Worm (Caenorhabditis elegans) whole organism, young adult: ENCODE measurements around the gene nhr-124.

Experiments
- B0035.1 ChIP-seq: sonication (generic microtip); optimal IDR thresholded peaks from 2 replicates; lab custom pipeline; 2016; ENCODE audit warnings: missing genetic modification characterization, mild to moderate bottlenecking, missing compliant biosample characterization, missing genotype, missing genetic modification reagents
- C17E4.6 ChIP-seq: fragments of 200-800 bp; sonication (Bioruptor generic); IDR thresholded peaks from 2 replicates; pipeline ENCODE4 v1.3.6; 2022; ENCODE audit warnings: missing genetic modification reagents, missing genetic modification characterization, missing compliant biosample characterization
- D2030.7 ChIP-seq: fragments of 200-800 bp; sonication (Bioruptor generic); IDR thresholded peaks from 2 replicates; pipeline ENCODE4 v1.3.6; 2022; ENCODE audit warnings: missing genetic modification reagents, missing genetic modification characterization, missing compliant biosample characterization
- F33H1.4 ChIP-seq: fragments of 200-800 bp; sonication (Bioruptor generic); IDR thresholded peaks from 2 replicates; pipeline ENCODE4 v1.3.6; 2022; ENCODE audit warnings: missing genetic modification reagents, missing genetic modification characterization, missing compliant biosample characterization
- F37B4.10 ChIP-seq: fragments of 200-800 bp; sonication (Bioruptor generic); IDR thresholded peaks from 2 replicates; pipeline ENCODE4 v1.3.6; 2022; ENCODE audit warnings: missing genetic modification characterization, missing compliant biosample characterization
- F49E8.2 ChIP-seq: sonication (generic microtip); optimal IDR thresholded peaks from 3 replicates; lab custom pipeline; 2017; ENCODE audit warnings: missing genetic modification characterization, mild to moderate bottlenecking, missing compliant biosample characterization, antibody characterized with exemption, moderate library complexity; ENCODE audit not compliant: insufficient read depth
- Y53F4B.3 ChIP-seq: fragments of 200-800 bp; sonication (Bioruptor generic); IDR thresholded peaks from 2 replicates; pipeline ENCODE4 v1.3.6; 2022; ENCODE audit warnings: missing genetic modification reagents, missing genetic modification characterization, missing compliant biosample characterization
- Y53G8AR.9 ChIP-seq: fragments of 200-800 bp; sonication (Bioruptor generic); conservative IDR thresholded peaks from 2 replicates; pipeline ENCODE4 v1.3.6; 2022; ENCODE audit warnings: missing genetic modification reagents, missing genetic modification characterization, missing compliant biosample characterization
- Y56A3A.18 ChIP-seq: fragments of 200-800 bp; sonication (Bioruptor generic); IDR thresholded peaks from 2 replicates; pipeline ENCODE4 v1.3.6; 2022; ENCODE audit warnings: missing genetic modification reagents, missing genetic modification characterization, missing compliant biosample characterization
- Y79H2A.3 ChIP-seq: fragments of 200-800 bp; sonication (Bioruptor generic); conservative IDR thresholded peaks from 2 replicates; pipeline ENCODE4 v1.3.6; 2022; ENCODE audit warnings: missing genetic modification reagents, missing genetic modification characterization, missing compliant biosample characterization
- Y95B8A.8 ChIP-seq: fragments of 200-800 bp; sonication (Bioruptor generic); IDR thresholded peaks from 2 replicates; pipeline ENCODE4 v1.3.6; 2022; ENCODE audit warnings: missing genetic modification reagents, missing genetic modification characterization, missing compliant biosample characterization
- aptf-3 ChIP-seq: fragments of 200-800 bp; sonication (Bioruptor generic); IDR thresholded peaks from 2 replicates; pipeline ENCODE4 v1.3.6; 2022; ENCODE audit warnings: missing genetic modification characterization, missing compliant biosample characterization
- athp-1 ChIP-seq: sonication (generic microtip); optimal IDR thresholded peaks from 2 replicates; lab custom pipeline; 2017; ENCODE audit warnings: mild to moderate bottlenecking, missing genetic modification characterization, missing compliant biosample characterization
- attf-6 ChIP-seq: fragments of 200-800 bp; sonication (Bioruptor generic); IDR thresholded peaks from 2 replicates; pipeline ENCODE4 v1.3.6; 2022; ENCODE audit warnings: missing genetic modification reagents, missing genetic modification characterization, missing compliant biosample characterization
- bed-1 ChIP-seq: fragments of 200-800 bp; sonication (Bioruptor generic); IDR thresholded peaks from 2 replicates; pipeline ENCODE4 v1.3.6; 2022; ENCODE audit warnings: missing genetic modification reagents, missing genetic modification characterization, missing compliant biosample characterization
- ceh-100 ChIP-seq: fragments of 200-800 bp; sonication (Bioruptor generic); IDR thresholded peaks from 2 replicates; pipeline ENCODE4 v1.3.6; 2022; ENCODE audit warnings: missing genetic modification reagents, missing genetic modification characterization, missing compliant biosample characterization
- ceh-40 ChIP-seq: fragments of 200-800 bp; sonication (Bioruptor generic); IDR thresholded peaks from 2 replicates; pipeline ENCODE4 v1.3.6; 2022; ENCODE audit warnings: missing genetic modification characterization, missing compliant biosample characterization
- chd-7 ChIP-seq: sonication (generic microtip); optimal IDR thresholded peaks from 2 replicates; lab custom pipeline; 2016; ENCODE audit warnings: mild to moderate bottlenecking, missing genetic modification characterization, moderate library complexity, missing compliant biosample characterization
- dpl-1 ChIP-seq: fragments of 150-350 bp; optimal IDR thresholded peaks from 2 replicates; lab custom pipeline; 2014; ENCODE audit warnings: missing biosample characterization, missing genetic modification reagents, missing genetic modification characterization
- egrh-3 ChIP-seq: fragments of 200-800 bp; sonication (Bioruptor generic); IDR thresholded peaks from 2 replicates; pipeline ENCODE4 v1.3.6; 2022; ENCODE audit warnings: missing genetic modification reagents, missing genetic modification characterization, missing compliant biosample characterization
- fkh-3 ChIP-seq: sonication (generic microtip); optimal IDR thresholded peaks from 2 replicates; lab custom pipeline; 2016; ENCODE audit warnings: mild to moderate bottlenecking, missing genetic modification characterization, missing compliant biosample characterization
- hlh-12 ChIP-seq: sonication (generic microtip); optimal IDR thresholded peaks from 2 replicates; lab custom pipeline; 2016; ENCODE audit warnings: missing genetic modification characterization, missing compliant biosample characterization
- hmg-1.2 ChIP-seq: fragments of 200-800 bp; sonication (Bioruptor generic); IDR thresholded peaks from 2 replicates; pipeline ENCODE4 v1.3.6; 2022; ENCODE audit warnings: missing genetic modification reagents, missing genetic modification characterization, missing compliant biosample characterization
- hsf-1 ChIP-seq: fragments of 200-800 bp; sonication (Bioruptor generic); IDR thresholded peaks from 2 replicates; pipeline ENCODE4 v1.3.6; 2022; ENCODE audit warnings: missing genetic modification reagents, missing genetic modification characterization, missing compliant biosample characterization
- lin-40 ChIP-seq: sonication (generic microtip); optimal IDR thresholded peaks from 2 replicates; lab custom pipeline; 2016; ENCODE audit warnings: missing genetic modification characterization, mild to moderate bottlenecking, missing compliant biosample characterization, missing genotype, missing genetic modification reagents
- lin-54 ChIP-seq: fragments of 200-800 bp; sonication (Bioruptor generic); optimal IDR thresholded peaks from 2 replicates; lab custom pipeline; 2018; ENCODE audit warnings: mild to moderate bottlenecking, missing genetic modification characterization, missing compliant biosample characterization
- lsl-1 ChIP-seq: fragments of 200-800 bp; sonication (Bioruptor generic); optimal IDR thresholded peaks from 2 replicates; lab custom pipeline; 2018; ENCODE audit warnings: mild to moderate bottlenecking, missing genetic modification characterization, moderate library complexity, missing compliant biosample characterization
- madf-3 ChIP-seq: fragments of 200-800 bp; sonication (Bioruptor generic); IDR thresholded peaks from 2 replicates; pipeline ENCODE4 v1.3.6; 2022; ENCODE audit warnings: missing genetic modification reagents, missing genetic modification characterization, missing compliant biosample characterization
- madf-6 ChIP-seq: fragments of 200-800 bp; sonication (Bioruptor generic); IDR thresholded peaks from 2 replicates; pipeline ENCODE4 v1.3.6; 2022; ENCODE audit warnings: missing genetic modification reagents, missing genetic modification characterization, missing compliant biosample characterization
- nhr-80 ChIP-seq: sonication (generic microtip); optimal IDR thresholded peaks from 2 replicates; lab custom pipeline; 2016; ENCODE audit warnings: missing genetic modification characterization, missing compliant biosample characterization
- pbrm-1 ChIP-seq: fragments of 200-800 bp; sonication (Bioruptor generic); IDR thresholded peaks from 2 replicates; pipeline ENCODE4 v1.3.6; 2022; ENCODE audit warnings: missing genetic modification reagents, missing genetic modification characterization, missing compliant biosample characterization
- pha-4 ChIP-seq: fragments of 150-350 bp; sonication (generic microtip); optimal IDR thresholded peaks from 2 replicates; lab custom pipeline; 2014; ENCODE audit warnings: missing biosample characterization, missing genetic modification reagents, missing genetic modification characterization
- rec-8 ChIP-seq, 2 experiments: sonication (generic microtip); optimal IDR thresholded peaks; 2 replicates each; lab custom pipeline; 2016; ENCODE audit warnings: mild to moderate bottlenecking in 2 of 2, missing genetic modification characterization in 2 of 2, missing genetic modification reagents in 2 of 2, missing genotype in 2 of 2, missing biosample characterization in 1 of 2, missing compliant biosample characterization in 1 of 2, moderate library complexity in 1 of 2
- repo-1 ChIP-seq: sonication (generic microtip); optimal IDR thresholded peaks from 2 replicates; lab custom pipeline; 2017; ENCODE audit warnings: mild to moderate bottlenecking, missing genetic modification characterization, missing compliant biosample characterization
- tbx-9 ChIP-seq: sonication (generic microtip); optimal IDR thresholded peaks from 2 replicates; lab custom pipeline; 2016; ENCODE audit warnings: borderline replicate concordance, missing genetic modification characterization, inconsistent platforms, missing compliant biosample characterization
- zfh-2 ChIP-seq: fragments of 200-800 bp; sonication (Bioruptor generic); conservative IDR thresholded peaks from 2 replicates; pipeline ENCODE4 v1.3.6; 2022; ENCODE audit warnings: missing genetic modification reagents, missing genetic modification characterization, missing compliant biosample characterization
- zim-3 ChIP-seq: sonication (generic microtip); optimal IDR thresholded peaks from 2 replicates; lab custom pipeline; 2017; ENCODE audit warnings: mild to moderate bottlenecking, missing genetic modification characterization, moderate library complexity, missing compliant biosample characterization
- ztf-3 ChIP-seq: fragments of 200-800 bp; sonication (Bioruptor generic); optimal IDR thresholded peaks from 2 replicates; lab custom pipeline; 2018; ENCODE audit warnings: mild to moderate bottlenecking, missing genetic modification characterization, missing compliant biosample characterization

nhr-124 gene

ce11 chrV:3905841-3906240, 19.8 kb upstream of the nhr-124 start, which contains the start of gene nhr-156:
nhr-156 (plus strand) TSS chrV:3906106.
- TF ChIP-seq B0035.1 (tag; lab: Kevin White, UChicago) (no peak), ceh-40 (GFP tag; lab: Robert Waterston, UW) (no peak), pha-4 (tag; lab: Kevin White, UChicago) (no peak), chd-7 (tag; lab: Kevin White, UChicago) (no peak), lin-40 (no peak), attf-6 (no peak), Y56A3A.18 (GFP tag; lab: Robert Waterston, UW) (no peak), ztf-3 (GFP tag; lab: Kevin White, UChicago) (no peak), hmg-1.2 (no peak), dpl-1 (GFP tag; lab: Kevin White, UChicago) (no peak), nhr-80 (no peak), Y53F4B.3 (GFP tag; lab: Robert Waterston, UW) (no peak), egrh-3 (GFP tag; lab: Robert Waterston, UW) (no peak), C17E4.6 (GFP tag; lab: Robert Waterston, UW) (no peak), pbrm-1 (GFP tag; lab: Robert Waterston, UW) (no peak), rec-8 (tag; optimal IDR thresholded peaks at IDR 0.05; lab: Kevin White, UChicago) (no peak), hlh-12 (tag; lab: Kevin White, UChicago) (no peak), Y95B8A.8 (GFP tag; lab: Robert Waterston, UW) (no peak)

ce11 chrV:3903424-3903823, 17.4 kb upstream of the nhr-124 start:
- TF ChIP-seq tbx-9 (tag; lab: Kevin White, UChicago) (no peak), D2030.7 (GFP tag; lab: Robert Waterston, UW) (no peak), madf-3 (GFP tag; lab: Robert Waterston, UW) (no peak), bed-1 (GFP tag; lab: Robert Waterston, UW) (no peak), lin-54 (GFP tag; lab: Kevin White, UChicago) (no peak), athp-1 (tag; lab: Kevin White, UChicago) (no peak), lsl-1 (no peak), F33H1.4 (GFP tag; lab: Robert Waterston, UW) (no peak), madf-6 (no peak), hsf-1 (GFP tag; lab: Robert Waterston, UW) (no peak)
- TF ChIP-seq, all 124 proteins: peak for 0

DNA sequence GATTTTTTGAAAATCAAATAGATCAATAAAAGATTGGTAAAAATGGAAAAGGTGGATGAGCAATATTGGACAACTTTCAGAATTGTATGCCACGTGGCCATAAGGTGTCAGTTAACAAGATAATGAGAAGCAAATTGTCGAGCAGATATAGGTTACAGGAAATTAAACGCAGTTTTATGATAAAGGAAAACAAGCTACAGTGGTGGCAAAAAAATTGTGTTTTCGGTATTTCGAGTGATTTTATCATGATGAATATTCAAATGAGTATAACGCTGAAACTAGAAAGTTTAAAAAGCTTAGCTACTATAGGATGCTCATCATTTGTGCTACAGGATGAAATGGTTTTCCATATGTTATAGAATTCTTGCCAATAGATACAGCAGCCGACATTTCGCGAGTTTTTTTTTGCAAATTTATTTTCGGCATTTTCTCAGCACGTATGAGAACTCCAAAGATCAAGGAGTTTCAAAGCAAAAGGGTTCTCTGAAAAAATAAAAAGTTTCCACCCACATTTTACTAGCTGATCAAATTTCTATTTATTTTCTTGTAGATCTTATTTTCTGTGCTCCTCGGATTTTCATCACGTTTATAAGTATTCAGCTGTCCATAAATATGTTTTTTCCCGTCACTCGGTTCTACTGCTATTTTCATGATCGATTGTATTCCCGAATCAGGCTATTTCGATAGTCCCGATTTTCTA, 16.6 kb upstream of the nhr-124 start, which contains the start of the genes str-229 and srh-190:
TSS of gene str-229 (minus strand) at position 101 of the 700 bp plus-strand sequence.
TSS of gene srh-190 (plus strand) at position 650 of the 700 bp plus-strand sequence.
- no peak for TF ChIP-seq fkh-3 (tag; lab: Kevin White, UChicago)
- TF ChIP-seq zfh-2 (GFP tag; lab: Robert Waterston, UW) = no peak
- TF ChIP-seq zim-3 (tag; lab: Kevin White, UChicago) = no peak
- TF ChIP-seq aptf-3 (GFP tag; lab: Robert Waterston, UW) = no peak
- TF ChIP-seq F37B4.10 (GFP tag; lab: Robert Waterston, UW) = no peak
- no peak for TF ChIP-seq F49E8.2 (tag; lab: Kevin White, UChicago)
- TF ChIP-seq Y53G8AR.9 = no peak
- TF ChIP-seq ceh-100 = no peak
- TF ChIP-seq D2030.7 (GFP tag; lab: Robert Waterston, UW) = no peak
- no peak for TF ChIP-seq repo-1 (tag; lab: Kevin White, UChicago)
- no peak for TF ChIP-seq Y79H2A.3 (GFP tag; lab: Robert Waterston, UW)
- no peak for TF ChIP-seq bed-1 (GFP tag; lab: Robert Waterston, UW)
- no peak for TF ChIP-seq dpl-1 (GFP tag; lab: Kevin White, UChicago)
